Worm (Caenorhabditis elegans) whole organism, young adult: ENCODE data around the gene dmsr-9.

Experiments used
- D2030.7 ChIP-seq: fragments of 200-800 bp; sonication (Bioruptor generic); IDR thresholded peaks from 2 replicates; pipeline ENCODE4 v1.3.6; 2022; ENCODE audit warnings: missing genetic modification reagents, missing genetic modification characterization, missing compliant biosample characterization
- ceh-40 ChIP-seq: fragments of 200-800 bp; sonication (Bioruptor generic); IDR thresholded peaks from 2 replicates; pipeline ENCODE4 v1.3.6; 2022; ENCODE audit warnings: missing genetic modification characterization, missing compliant biosample characterization
- madf-6 ChIP-seq: fragments of 200-800 bp; sonication (Bioruptor generic); IDR thresholded peaks from 2 replicates; pipeline ENCODE4 v1.3.6; 2022; ENCODE audit warnings: missing genetic modification reagents, missing genetic modification characterization, missing compliant biosample characterization
- nfya-1 ChIP-seq: sonication (generic microtip); optimal IDR thresholded peaks from 2 replicates; lab custom pipeline; 2017; ENCODE audit warnings: antibody characterized with exemption, missing compliant biosample characterization, missing genetic modification characterization, borderline replicate concordance; ENCODE audit not compliant: insufficient read depth
- ztf-18 ChIP-seq: sonication (generic microtip); optimal IDR thresholded peaks from 2 replicates; lab custom pipeline; 2016; ENCODE audit warnings: missing genotype, mild to moderate bottlenecking, missing genetic modification characterization, missing compliant biosample characterization

DNA sequence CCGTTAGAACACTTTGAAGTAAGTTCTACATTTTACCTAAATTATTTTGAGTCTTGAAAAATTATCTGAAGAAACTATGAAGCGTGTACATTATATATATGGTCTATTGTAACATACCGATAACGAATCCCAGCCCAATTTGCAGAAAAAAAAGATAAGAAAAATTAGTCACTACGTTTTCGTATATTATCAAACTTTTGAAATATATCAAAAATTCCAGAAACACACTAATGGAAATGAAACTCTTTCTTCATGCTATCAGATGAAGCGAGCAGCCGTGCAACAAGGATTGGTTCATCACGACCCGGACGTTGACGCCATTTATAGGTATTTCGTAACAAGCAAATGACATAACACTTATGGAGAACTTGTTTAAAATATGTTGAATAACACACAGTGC is 12.4 kb upstream of the dmsr-9 start:
- TF ChIP-seq D2030.7 (GFP tag; lab: Robert Waterston, UW), result no peak
- 0 out of 2 replicates have a peak, but pooled peaks have one; percentile 10 for TF ChIP-seq ceh-40
- TF ChIP-seq ztf-18, result no peak
- no peak for TF ChIP-seq madf-6 (GFP tag; lab: Robert Waterston, UW)
- no peak for TF ChIP-seq nfya-1 (tag; lab: Kevin White, UChicago)
